Worm (Caenorhabditis elegans): ENCODE data around the gene nhr-195.

- TF ChIP-seq snpc-4 (tag; optimal IDR thresholded peaks at IDR 0.05) (no peak), lsy-2 (tag; optimal IDR thresholded peaks at IDR 0.05) (no peak), nhr-237 (tag; optimal IDR thresholded peaks at IDR 0.05) (no peak), lin-39 (tag; optimal IDR thresholded peaks at IDR 0.05) (no peak)
Observed at ce11 chrV:8932318-8932717, 39.9 kb downstream of the nhr-195 start, which contains the start of gene H14N18.2.

Data from whole organism, L2 larva.